Fruit fly (Drosophila melanogaster) S2 (cell line): ENCODE measurements around the gene MBD-R2.

Source experiments
- CG8478 ChIP-seq: fragments of >200 bp; optimal IDR thresholded peaks from 2 replicates; lab custom pipeline; 2018
- CTCF ChIP-seq, 2 experiments: fragments of >200 bp; optimal IDR thresholded peaks; 2 replicates each; lab custom pipeline; 2018

MBD-R2 gene

dm6 chr3R:12311053-12311452, 45.0 kb downstream of the MBD-R2 start, which contains the start of gene CG4066:
Gene CG4066 (plus strand): TSS chr3R:12311353.
- TF ChIP-seq CTCF (optimal IDR thresholded peaks at IDR 0.05; lab: Kevin White, UChicago): no peak
- no peak for TF ChIP-seq CG8478 (lab: Kevin White, UChicago)

DNA sequence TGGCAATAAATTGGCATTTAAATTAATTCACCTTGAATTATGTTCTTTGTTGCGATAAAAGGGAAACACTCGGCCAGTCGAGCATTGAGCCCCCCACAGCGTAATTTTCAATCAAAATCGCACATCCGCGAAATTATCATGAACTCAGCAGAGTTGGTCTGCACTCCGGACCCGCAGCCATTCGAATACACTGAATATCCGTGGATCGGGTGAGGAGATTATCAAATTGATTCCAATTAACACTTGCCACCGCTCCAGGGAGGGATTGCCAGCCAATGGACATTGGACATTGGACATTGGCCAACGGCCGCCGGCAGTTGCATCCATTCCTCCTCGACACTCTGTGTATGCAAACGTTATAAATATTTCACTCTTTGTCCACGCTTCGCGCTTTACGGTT, 48.5 kb downstream of the MBD-R2 start:
- TF ChIP-seq CTCF (optimal IDR thresholded peaks at IDR 0.05; lab: Kevin White, UChicago) (no peak), CG8478 (lab: Kevin White, UChicago) (no peak)

- TF ChIP-seq CTCF (optimal IDR thresholded peaks at IDR 0.05; lab: Kevin White, UChicago) (no peak), CG8478 (lab: Kevin White, UChicago) (no peak)
These were observed 53.1 kb downstream of the MBD-R2 start for dm6 chr3R:12302915-12303314.
